Fruit fly (Drosophila melanogaster) whole organism, embryonic: Measurements from ENCODE around the gene Ir94d.

Source experiments
- Atf3 ChIP-seq: fragments of 200-800 bp; sonication (Bioruptor generic); optimal IDR thresholded peaks from 3 replicates; lab custom pipeline; 2016; ENCODE audit warnings: missing biosample characterization, missing genetic modification characterization
- Awh ChIP-seq: fragments of 200-800 bp; sonication (Bioruptor generic); IDR thresholded peaks from 2 replicates; pipeline ENCODE4, ENCODE4 v1.3.6; 2022; ENCODE audit warnings: missing biosample characterization, missing genetic modification characterization
- B-H1 ChIP-seq: fragments of 200-800 bp; sonication (Bioruptor generic); IDR thresholded peaks from 3 replicates; pipeline ENCODE4 v1.3.6; 2022; ENCODE audit warnings: missing biosample characterization, missing genetic modification characterization
- Bdp1 ChIP-seq: fragments of 200-800 bp; sonication (Bioruptor generic); optimal IDR thresholded peaks from 3 replicates; lab custom pipeline; 2016; ENCODE audit warnings: missing biosample characterization, missing genetic modification characterization
- CG10147 ChIP-seq: fragments of 200-800 bp; sonication (Bioruptor generic); optimal IDR thresholded peaks from 2 replicates; lab custom pipeline; 2019; ENCODE audit warnings: missing biosample characterization, mild to moderate bottlenecking, missing genetic modification characterization, moderate library complexity
- CG1024 ChIP-seq: fragments of 200-800 bp; sonication (Bioruptor generic); IDR thresholded peaks from 2 replicates; pipeline ENCODE4 v1.3.6; 2022; ENCODE audit warnings: missing biosample characterization, missing genetic modification characterization
- CG10543 ChIP-seq: fragments of 200-800 bp; sonication (Bioruptor generic); optimal IDR thresholded peaks from 3 replicates; lab custom pipeline; 2017; ENCODE audit warnings: missing biosample characterization, mild to moderate bottlenecking, missing genetic modification characterization, moderate library complexity
- CG12236 ChIP-seq: fragments of 200-800 bp; sonication (Bioruptor generic); optimal IDR thresholded peaks from 2 replicates; lab custom pipeline; 2016; ENCODE audit warnings: missing biosample characterization, missing genetic modification characterization
- CG1233 ChIP-seq: fragments of 200-800 bp; sonication (Bioruptor generic); optimal IDR thresholded peaks from 4 replicates; lab custom pipeline; 2018; ENCODE audit warnings: missing biosample characterization, mild to moderate bottlenecking, missing genetic modification characterization
- CG12659 ChIP-seq: fragments of 200-800 bp; sonication (Bioruptor generic); optimal IDR thresholded peaks from 3 replicates; lab custom pipeline; 2017; ENCODE audit warnings: mild to moderate bottlenecking, missing biosample characterization, missing genetic modification reagents, missing genetic modification characterization
- CG12942 ChIP-seq: fragments of 200-800 bp; sonication (Bioruptor generic); optimal IDR thresholded peaks from 3 replicates; lab custom pipeline; 2016; ENCODE audit warnings: missing biosample characterization, missing genetic modification characterization
- CG14710 ChIP-seq: fragments of 200-800 bp; sonication (Bioruptor generic); optimal IDR thresholded peaks from 3 replicates; lab custom pipeline; 2019; ENCODE audit warnings: missing biosample characterization, mild to moderate bottlenecking, missing genetic modification characterization, moderate library complexity
- CG15073 ChIP-seq: fragments of 200-800 bp; sonication (Bioruptor generic); optimal IDR thresholded peaks from 2 replicates; lab custom pipeline; 2016; ENCODE audit warnings: missing biosample characterization, missing genetic modification characterization
- CG1602 ChIP-seq: fragments of 200-800 bp; sonication (Bioruptor generic); optimal IDR thresholded peaks from 3 replicates; lab custom pipeline; 2016; ENCODE audit warnings: missing biosample characterization, missing genetic modification characterization
- CG1603 ChIP-seq: fragments of 200-800 bp; sonication (Bioruptor generic); optimal IDR thresholded peaks from 2 replicates; lab custom pipeline; 2019; ENCODE audit warnings: missing biosample characterization, mild to moderate bottlenecking, missing genetic modification characterization, moderate library complexity
- CG17802 ChIP-seq: fragments of 200-800 bp; sonication (Bioruptor generic); optimal IDR thresholded peaks from 2 replicates; lab custom pipeline; 2018; ENCODE audit warnings: missing biosample characterization, mild to moderate bottlenecking, missing genetic modification characterization, moderate library complexity
- CG18262 ChIP-seq: fragments of 200-800 bp; optimal IDR thresholded peaks from 3 replicates; lab custom pipeline; 2019; ENCODE audit warnings: missing biosample characterization, mild to moderate bottlenecking, missing genetic modification characterization, moderate library complexity
- CG30403 ChIP-seq: fragments of 200-800 bp; sonication (Bioruptor generic); optimal IDR thresholded peaks from 3 replicates; lab custom pipeline; 2016; ENCODE audit warnings: missing biosample characterization, missing genetic modification characterization
- CG33557 ChIP-seq: fragments of 200-800 bp; sonication (Bioruptor generic); optimal IDR thresholded peaks from 2 replicates; lab custom pipeline; 2019; ENCODE audit warnings: missing biosample characterization, mild to moderate bottlenecking, missing genetic modification characterization, moderate library complexity
- CG5245 ChIP-seq: fragments of 200-800 bp; sonication (Bioruptor generic); optimal IDR thresholded peaks from 3 replicates; lab custom pipeline; 2016; ENCODE audit warnings: missing biosample characterization, missing genetic modification characterization
- CG7271 ChIP-seq: fragments of 200-800 bp; sonication (Bioruptor generic); optimal IDR thresholded peaks from 2 replicates; lab custom pipeline; 2018; ENCODE audit warnings: missing biosample characterization, mild to moderate bottlenecking, missing genetic modification characterization, moderate library complexity
- CG7839 ChIP-seq: fragments of 200-800 bp; sonication (Bioruptor generic); optimal IDR thresholded peaks from 3 replicates; lab custom pipeline; 2018; ENCODE audit warnings: missing biosample characterization, mild to moderate bottlenecking, missing genetic modification characterization, moderate library complexity
- CG9727 ChIP-seq: fragments of 200-800 bp; sonication (Bioruptor generic); optimal IDR thresholded peaks from 3 replicates; lab custom pipeline; 2017; ENCODE audit warnings: missing biosample characterization, mild to moderate bottlenecking, missing genetic modification characterization
- Dbx ChIP-seq: fragments of 200-800 bp; sonication (Bioruptor generic); IDR thresholded peaks from 3 replicates; pipeline ENCODE4 v1.3.6; 2022; ENCODE audit warnings: missing biosample characterization, missing genetic modification characterization
- Deaf1 ChIP-seq: fragments of 200-800 bp; optimal IDR thresholded peaks from 3 replicates; lab custom pipeline; 2019; ENCODE audit warnings: missing biosample characterization, mild to moderate bottlenecking, missing genetic modification characterization, moderate library complexity
- Dip3 ChIP-seq: fragments of 200-800 bp; sonication (Bioruptor generic); optimal IDR thresholded peaks from 3 replicates; lab custom pipeline; 2016; ENCODE audit warnings: missing biosample characterization, missing genetic modification characterization
- E2f1 ChIP-seq: fragments of 200-800 bp; sonication (Bioruptor generic); IDR thresholded peaks from 2 replicates; pipeline ENCODE4 v1.3.6; 2022; ENCODE audit warnings: missing biosample characterization, missing genetic modification characterization
- Ets97D ChIP-seq: fragments of 200-800 bp; sonication (Bioruptor generic); optimal IDR thresholded peaks from 3 replicates; lab custom pipeline; 2016; ENCODE audit warnings: missing biosample characterization, missing genetic modification characterization
- Gsc ChIP-seq: fragments of 200-800 bp; sonication (Bioruptor generic); IDR thresholded peaks from 2 replicates; pipeline ENCODE4 v1.3.6; 2022; ENCODE audit warnings: missing biosample characterization, missing genetic modification characterization
- Hr78 ChIP-seq, 2 experiments: fragments of 200-800 bp in 1 of 2; fragments of >200 bp in 1 of 2; sonication (Bioruptor generic) in 1 of 2; optimal IDR thresholded peaks; 2 replicates each; lab custom pipeline; 2017 to 2019; ENCODE audit warnings: missing biosample characterization in 2 of 2, missing genetic modification characterization in 2 of 2, mild to moderate bottlenecking in 1 of 2, moderate library complexity in 1 of 2
- Hsf ChIP-seq: fragments of 200-800 bp; sonication (Bioruptor generic); optimal IDR thresholded peaks from 3 replicates; lab custom pipeline; 2016; ENCODE audit warnings: missing biosample characterization, missing genetic modification characterization
- Kr ChIP-seq: fragments of 200-800 bp; sonication (Bioruptor generic); optimal IDR thresholded peaks from 2 replicates; lab custom pipeline; 2017; ENCODE audit warnings: missing biosample characterization, mild to moderate bottlenecking, missing genetic modification characterization
- MBD-R2 ChIP-seq: fragments of 200-800 bp; sonication (Bioruptor generic); IDR thresholded peaks from 2 replicates; pipeline ENCODE4 v1.3.6; 2022; ENCODE audit warnings: missing biosample characterization, missing genetic modification characterization
- Max ChIP-seq: fragments of 200-800 bp; sonication (Bioruptor generic); optimal IDR thresholded peaks from 2 replicates; lab custom pipeline; 2016; ENCODE audit warnings: missing biosample characterization, mild to moderate bottlenecking, missing genetic modification characterization
- Nf-YA ChIP-seq: fragments of 200-800 bp; sonication (Bioruptor generic); IDR thresholded peaks from 2 replicates; pipeline ENCODE4 v1.3.6; 2022; ENCODE audit warnings: missing biosample characterization, missing genetic modification characterization
- Opbp ChIP-seq: fragments of 200-800 bp; sonication (Bioruptor generic); IDR thresholded peaks from 3 replicates; pipeline ENCODE4 v1.3.6; 2022; ENCODE audit warnings: missing biosample characterization, missing genetic modification characterization; ENCODE audit not compliant: partially characterized antibody
- Poxn ChIP-seq: fragments of 200-800 bp; sonication (Bioruptor generic); IDR thresholded peaks from 2 replicates; pipeline ENCODE4 v1.3.6; 2022; ENCODE audit warnings: missing biosample characterization, missing genetic modification characterization
- Sry-δ ChIP-seq: fragments of 200-800 bp; sonication (Bioruptor generic); optimal IDR thresholded peaks from 2 replicates; lab custom pipeline; 2016; ENCODE audit warnings: missing biosample characterization, missing genetic modification characterization
- Vsx1 ChIP-seq: fragments of 200-800 bp; sonication (Bioruptor generic); optimal IDR thresholded peaks from 2 replicates; lab custom pipeline; 2017; ENCODE audit warnings: missing biosample characterization, mild to moderate bottlenecking, missing genetic modification characterization, missing genetic modification reagents
- Xbp1 ChIP-seq: fragments of 200-800 bp; sonication (Bioruptor generic); optimal IDR thresholded peaks from 3 replicates; lab custom pipeline; 2016; ENCODE audit warnings: missing biosample characterization, mild to moderate bottlenecking, missing genetic modification characterization
- YL-1 ChIP-seq: fragments of 200-800 bp; sonication (Bioruptor generic); optimal IDR thresholded peaks from 3 replicates; lab custom pipeline; 2017; ENCODE audit warnings: missing biosample characterization, mild to moderate bottlenecking, missing genetic modification characterization
- ap ChIP-seq: fragments of 200-800 bp; sonication (Bioruptor generic); IDR thresholded peaks from 2 replicates; pipeline ENCODE4 v1.3.6; 2022; ENCODE audit warnings: missing biosample characterization, missing genetic modification characterization
- ara ChIP-seq: fragments of 200-800 bp; sonication (Bioruptor generic); IDR thresholded peaks from 2 replicates; pipeline ENCODE4 v1.3.6; 2022; ENCODE audit warnings: missing biosample characterization, missing genetic modification characterization
- chn ChIP-seq: fragments of 200-800 bp; sonication (Bioruptor generic); optimal IDR thresholded peaks from 2 replicates; lab custom pipeline; 2016; ENCODE audit warnings: missing biosample characterization, missing genetic modification characterization
- dmrt11E ChIP-seq: fragments of 200-800 bp; sonication (Bioruptor generic); optimal IDR thresholded peaks from 3 replicates; lab custom pipeline; 2018; ENCODE audit warnings: missing biosample characterization, mild to moderate bottlenecking, missing genetic modification characterization, moderate library complexity
- exex ChIP-seq: fragments of 200-800 bp; sonication (Bioruptor generic); optimal IDR thresholded peaks from 4 replicates; lab custom pipeline; 2018; ENCODE audit warnings: missing biosample characterization, mild to moderate bottlenecking, missing genetic modification characterization, moderate library complexity
- fu2 ChIP-seq: fragments of 200-800 bp; sonication (Bioruptor generic); optimal IDR thresholded peaks from 2 replicates; lab custom pipeline; 2016; ENCODE audit warnings: missing biosample characterization, missing genetic modification characterization
- gcm ChIP-seq: fragments of 200-800 bp; sonication (Bioruptor generic); optimal IDR thresholded peaks from 2 replicates; lab custom pipeline; 2019; ENCODE audit warnings: missing biosample characterization, mild to moderate bottlenecking, missing genetic modification characterization, moderate library complexity
- otp ChIP-seq: fragments of 200-800 bp; sonication (Bioruptor generic); IDR thresholded peaks from 3 replicates; pipeline ENCODE4, ENCODE4 v1.3.6; 2022; ENCODE audit warnings: missing biosample characterization, missing genetic modification characterization
- sens-2 ChIP-seq: fragments of 200-800 bp; sonication (Bioruptor generic); IDR thresholded peaks from 2 replicates; pipeline ENCODE4 v1.3.6; 2022; ENCODE audit warnings: missing biosample characterization, missing genetic modification characterization
- seq ChIP-seq: fragments of 200-800 bp; sonication (Bioruptor generic); IDR thresholded peaks from 2 replicates; pipeline ENCODE4 v1.3.6; 2022; ENCODE audit warnings: missing biosample characterization, missing genetic modification characterization
- slbo ChIP-seq: fragments of 200-800 bp; sonication (Bioruptor generic); IDR thresholded peaks from 2 replicates; pipeline ENCODE4 v1.3.6; 2022; ENCODE audit warnings: missing biosample characterization, missing genetic modification characterization

Ir94d gene

dm6 chr3R:23386907-23387306 is 15.7 kb upstream of the Ir94d start (continued):
- TF ChIP-seq Nf-YA (GFP tag; lab: Robert Waterston, UW) (no peak), chn (GFP tag; lab: Kevin White, UChicago) (peak; percentile 17), CG5245 (GFP tag; lab: Kevin White, UChicago) (no peak), Xbp1 (GFP tag; lab: Kevin White, UChicago) (peak; percentile 66), CG14710 (tag; lab: Kevin White, UChicago) (peak; percentile 45), seq (GFP tag; lab: Robert Waterston, UW) (no peak), CG1233 (peak; percentile 32), Hr78 (GFP tag; optimal IDR thresholded peaks at IDR 0.05; lab: Kevin White, UChicago) (no peak), Dip3 (no peak), Opbp (GFP tag; lab: Robert Waterston, UW) (no peak), CG7839 (peak; percentile 50), CG33557 (GFP tag; lab: Kevin White, UChicago) (no peak), Poxn (GFP tag; lab: Robert Waterston, UW) (no peak), dmrt11E (tag; lab: Kevin White, UChicago) (peak; percentile 53), CG1024 (no peak), YL-1 (GFP tag; lab: Kevin White, UChicago) (no peak), Awh (GFP tag; lab: Robert Waterston, UW) (peak; percentile 36; the same call in 1 of the 2 replicates), MBD-R2 (GFP tag; lab: Robert Waterston, UW) (no peak), CG18262 (tag; lab: Kevin White, UChicago) (peak; percentile 38), Vsx1 (GFP tag; lab: Kevin White, UChicago) (no peak), CG10543 (GFP tag; lab: Kevin White, UChicago) (no peak), gcm (peak; percentile 48), CG12659 (no peak), CG12236 (GFP tag; lab: Kevin White, UChicago) (peak; percentile 9), CG1602 (GFP tag; lab: Kevin White, UChicago) (no peak), CG17802 (peak; percentile 24), CG12942 (GFP tag; lab: Kevin White, UChicago) (no peak), Bdp1 (GFP tag; lab: Kevin White, UChicago) (no peak), exex (tag; lab: Kevin White, UChicago) (no peak), Deaf1 (tag; lab: Kevin White, UChicago) (no peak), E2f1 (GFP tag; lab: Robert Waterston, UW) (no peak), CG9727 (GFP tag; lab: Kevin White, UChicago) (peak; percentile 38), Gsc (GFP tag; lab: Robert Waterston, UW) (no peak), B-H1 (GFP tag; lab: Robert Waterston, UW) (no peak; the same call in 2 of the 3 replicates), Kr (GFP tag; lab: Kevin White, UChicago) (no peak), Hsf (GFP tag; lab: Kevin White, UChicago) (peak; percentile 31), CG7271 (tag; lab: Kevin White, UChicago) (no peak), ap (GFP tag; lab: Robert Waterston, UW) (peak; percentile 55), otp (GFP tag; lab: Robert Waterston, UW) (peak; percentile 35; the same call in 1 of the 3 replicates), Dbx (GFP tag; lab: Robert Waterston, UW) (no peak), sens-2 (GFP tag; lab: Robert Waterston, UW) (no peak), Ets97D (GFP tag; lab: Kevin White, UChicago) (no peak), Max (no peak), fu2 (GFP tag; lab: Kevin White, UChicago) (no peak), ara (GFP tag; lab: Robert Waterston, UW) (peak; percentile 65), Atf3 (GFP tag; lab: Kevin White, UChicago) (no peak), CG15073 (no peak), Sry-δ (GFP tag; lab: Kevin White, UChicago) (no peak), CG10147 (GFP tag; lab: Kevin White, UChicago) (no peak), CG30403 (peak; percentile 54), CG1603 (tag; lab: Kevin White, UChicago) (peak; percentile 80), slbo (GFP tag; lab: Robert Waterston, UW) (no peak)
